Worm (Caenorhabditis elegans): ENCODE measurements around the gene F58H1.6.
A peak's percentile ranks its signal among the peaks of the same experiment; 100 is the strongest.

The F58H1.6 gene

DNA sequence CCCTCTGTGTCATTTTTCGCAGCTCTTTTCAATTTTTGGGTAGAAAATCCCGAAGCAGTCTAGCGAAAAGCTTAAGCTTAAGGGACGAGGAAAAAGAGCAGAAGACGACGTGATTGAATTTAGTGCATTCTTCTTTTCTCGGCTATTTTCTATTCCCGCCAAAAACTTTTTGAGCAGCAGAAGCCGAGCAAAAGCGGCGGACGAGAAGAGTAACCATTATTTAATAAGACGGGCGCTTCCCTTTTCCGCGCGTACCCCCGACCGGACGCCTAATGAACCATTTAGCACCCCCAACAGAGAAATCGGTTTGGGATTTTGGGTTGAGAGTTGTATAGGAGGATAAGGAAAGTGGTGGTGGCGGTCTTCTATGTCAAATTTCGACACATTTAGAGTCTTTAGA lies 11.2 kb downstream of the F58H1.6 start:
- TF ChIP-seq hnd-1 (tag; optimal IDR thresholded peaks at IDR 0.05) (no peak), tbx-37 (GFP tag; conservative IDR thresholded peaks at IDR 0.05) (no peak), ceh-36 (tag; optimal IDR thresholded peaks at IDR 0.05) (no peak), ama-1 (optimal IDR thresholded peaks at IDR 0.05) (no peak), hmg-4 (GFP tag; optimal IDR thresholded peaks at IDR 0.05) (no peak), tbx-11 (GFP tag; IDR thresholded peaks at IDR 0.05) (no peak), hmbx-1 (tag; optimal IDR thresholded peaks at IDR 0.05) (no peak), scrt-1 (GFP tag; IDR thresholded peaks at IDR 0.05) (no peak)

DNA sequence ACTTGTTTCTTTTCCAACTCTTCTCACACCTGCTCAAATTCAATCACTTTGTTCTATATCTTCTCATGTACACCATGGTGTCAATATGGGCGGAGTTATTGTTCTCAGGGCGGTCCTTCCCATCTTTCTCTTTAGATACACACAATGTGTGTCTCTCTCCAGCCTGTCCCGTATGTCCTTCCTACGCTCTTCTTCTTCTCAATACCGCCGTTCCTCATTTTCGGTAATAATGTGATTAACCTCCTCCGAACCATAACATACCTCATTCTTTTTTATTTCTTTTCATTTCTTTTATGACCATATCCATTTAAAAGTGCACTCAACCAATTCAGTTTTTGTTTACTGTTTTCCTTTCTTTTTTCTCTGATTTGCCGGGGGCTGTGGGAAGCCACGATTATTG lies 13.2 kb downstream of the F58H1.6 start:
- TF ChIP-seq hmg-4 (GFP tag; optimal IDR thresholded peaks at IDR 0.05), result no peak
- TF ChIP-seq ama-1 (optimal IDR thresholded peaks at IDR 0.05), result no peak
- TF ChIP-seq tbx-11 (GFP tag; IDR thresholded peaks at IDR 0.05), result no peak
- TF ChIP-seq tbx-37 (GFP tag; conservative IDR thresholded peaks at IDR 0.05), result no peak
- no peak for TF ChIP-seq hmbx-1 (tag; optimal IDR thresholded peaks at IDR 0.05)
- no peak for TF ChIP-seq pes-1 (GFP tag; IDR thresholded peaks at IDR 0.05)
- no peak for TF ChIP-seq ceh-13 (GFP tag; optimal IDR thresholded peaks at IDR 0.05)
- TF ChIP-seq B0310.2 (tag; optimal IDR thresholded peaks at IDR 0.05), result no peak
- no peak for TF ChIP-seq aly-1 (tag; optimal IDR thresholded peaks at IDR 0.05)
- no peak for TF ChIP-seq hnd-1 (tag; optimal IDR thresholded peaks at IDR 0.05)
- TF ChIP-seq flt-1 (GFP tag; IDR thresholded peaks at IDR 0.05), result no peak
- no peak for TF ChIP-seq sea-1 (GFP tag; conservative IDR thresholded peaks at IDR 0.05)
- no peak for TF ChIP-seq ets-7 (tag; optimal IDR thresholded peaks at IDR 0.05)
- TF ChIP-seq tra-4 (tag; optimal IDR thresholded peaks at IDR 0.05), result no peak
- TF ChIP-seq ceh-36 (tag; optimal IDR thresholded peaks at IDR 0.05), result no peak
- no peak for TF ChIP-seq scrt-1 (GFP tag; IDR thresholded peaks at IDR 0.05)
- no peak for TF ChIP-seq F13C5.2 (tag; optimal IDR thresholded peaks at IDR 0.05)

- TF ChIP-seq ama-1 (optimal IDR thresholded peaks at IDR 0.05) (peak; percentile 44), tbx-11 (GFP tag; IDR thresholded peaks at IDR 0.05) (no peak)
Observed at ce11 chrV:11958343-11959291, 16.2 kb downstream of the F58H1.6 start, which contains the start of gene F58H1.5. TSS of gene F58H1.5 (plus strand) at chrV:11958393.

- no peak for TF ChIP-seq ets-7 (tag; optimal IDR thresholded peaks at IDR 0.05)
Observed at ce11 chrV:11960084-11960830, 17.8 kb downstream of the F58H1.6 start.

DNA sequence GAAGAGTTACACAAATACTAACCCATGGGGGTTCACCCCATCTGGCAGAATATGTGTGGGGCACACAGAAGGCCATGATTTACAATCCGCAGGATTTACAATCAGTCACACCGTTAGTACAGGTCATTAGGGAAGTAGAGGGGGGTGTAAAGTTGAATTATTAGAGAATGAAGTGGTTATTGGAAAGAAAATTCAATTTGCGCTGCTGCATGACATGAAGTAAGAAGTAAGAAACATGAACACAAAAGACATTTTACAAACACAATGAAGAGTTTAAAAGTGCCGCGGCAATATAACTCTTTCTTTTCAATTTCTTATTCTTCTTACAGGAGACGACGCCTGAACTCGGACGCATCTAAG lies 18.4 kb downstream of the F58H1.6 start:
- TF ChIP-seq hmbx-1 (tag; optimal IDR thresholded peaks at IDR 0.05) (no peak), B0310.2 (tag; optimal IDR thresholded peaks at IDR 0.05) (peak; percentile 18), pes-1 (GFP tag; IDR thresholded peaks at IDR 0.05) (0 out of 2 replicates have a peak, but pooled peaks have one; percentile 31), tra-4 (tag; optimal IDR thresholded peaks at IDR 0.05) (no peak)

DNA sequence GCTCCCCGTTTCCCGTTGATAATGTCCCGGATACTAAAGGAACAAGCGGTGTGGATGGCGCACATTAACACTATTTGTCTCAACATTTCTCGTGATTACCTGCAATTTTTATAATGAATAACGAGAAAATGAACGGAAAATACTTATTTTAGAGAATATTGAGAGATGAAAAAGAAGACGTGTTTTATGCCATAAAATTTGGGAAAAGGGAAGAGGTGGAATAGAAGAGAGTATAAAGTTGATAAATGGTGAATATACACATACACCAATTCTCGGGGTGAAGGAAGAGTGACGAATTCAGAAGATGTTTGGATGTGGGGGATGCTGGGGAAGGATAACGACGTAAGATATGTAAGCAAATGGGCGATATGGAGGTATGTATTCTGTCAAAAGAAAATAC lies 22.3 kb downstream of the F58H1.6 start, which contains the start of gene F58H1.7:
F58H1.7 (minus strand) TSS at position 101 of the 400 bp plus-strand sequence.
- TF ChIP-seq hmg-4 (GFP tag; optimal IDR thresholded peaks at IDR 0.05), result no peak
- TF ChIP-seq F13C5.2 (tag; optimal IDR thresholded peaks at IDR 0.05), result no peak
- TF ChIP-seq aly-1 (tag; optimal IDR thresholded peaks at IDR 0.05), result no peak
- TF ChIP-seq hmbx-1 (tag; optimal IDR thresholded peaks at IDR 0.05), result no peak
- no peak for TF ChIP-seq sea-1 (GFP tag; conservative IDR thresholded peaks at IDR 0.05)
- TF ChIP-seq tra-4 (tag; optimal IDR thresholded peaks at IDR 0.05), result no peak
- TF ChIP-seq pes-1 (GFP tag; IDR thresholded peaks at IDR 0.05), result no peak
- TF ChIP-seq ets-7 (tag; optimal IDR thresholded peaks at IDR 0.05), result no peak
- no peak for TF ChIP-seq ama-1 (optimal IDR thresholded peaks at IDR 0.05)
- no peak for TF ChIP-seq tbx-37 (GFP tag; conservative IDR thresholded peaks at IDR 0.05)
- no peak for TF ChIP-seq hnd-1 (tag; optimal IDR thresholded peaks at IDR 0.05)
- TF ChIP-seq ceh-36 (tag; optimal IDR thresholded peaks at IDR 0.05), result no peak
- no peak for TF ChIP-seq scrt-1 (GFP tag; IDR thresholded peaks at IDR 0.05)
- no peak for TF ChIP-seq flt-1 (GFP tag; IDR thresholded peaks at IDR 0.05)
- no peak for TF ChIP-seq B0310.2 (tag; optimal IDR thresholded peaks at IDR 0.05)

DNA sequence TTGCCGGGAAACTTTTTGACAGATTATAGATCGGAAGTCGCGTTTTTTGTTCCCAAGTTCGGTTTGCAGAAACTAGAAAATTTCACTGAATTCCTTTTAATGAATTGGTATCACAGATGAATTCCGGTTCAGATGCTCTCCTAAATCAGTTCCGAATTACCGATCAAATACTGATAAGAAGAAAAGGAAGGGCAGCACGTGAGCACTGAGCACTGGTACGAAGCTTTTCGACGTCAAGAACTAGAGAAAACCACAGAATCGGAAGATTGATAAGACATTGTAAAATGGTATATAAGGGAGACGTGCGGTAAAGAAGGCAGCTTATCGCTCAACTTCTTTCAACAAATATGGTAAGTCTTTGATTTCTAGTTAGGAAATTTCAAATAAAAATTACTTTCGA lies 32.8 kb downstream of the F58H1.6 start, which contains the start of gene cpr-1:
cpr-1 (plus strand) TSS at position 319 of the 400 bp plus-strand sequence.
- TF ChIP-seq tbx-11 (GFP tag; IDR thresholded peaks at IDR 0.05) (no peak), tbx-37 (GFP tag; conservative IDR thresholded peaks at IDR 0.05) (no peak), hmbx-1 (tag; optimal IDR thresholded peaks at IDR 0.05) (no peak), ceh-36 (tag; optimal IDR thresholded peaks at IDR 0.05) (no peak), aly-1 (tag; optimal IDR thresholded peaks at IDR 0.05) (no peak), B0310.2 (tag; optimal IDR thresholded peaks at IDR 0.05) (no peak), pes-1 (GFP tag; IDR thresholded peaks at IDR 0.05) (no peak), ets-7 (tag; optimal IDR thresholded peaks at IDR 0.05) (no peak), hnd-1 (tag; optimal IDR thresholded peaks at IDR 0.05) (no peak), scrt-1 (GFP tag; IDR thresholded peaks at IDR 0.05) (no peak), ama-1 (optimal IDR thresholded peaks at IDR 0.05) (no peak), tra-4 (tag; optimal IDR thresholded peaks at IDR 0.05) (no peak), ceh-13 (GFP tag; optimal IDR thresholded peaks at IDR 0.05) (no peak), F13C5.2 (tag; optimal IDR thresholded peaks at IDR 0.05) (no peak), flt-1 (GFP tag; IDR thresholded peaks at IDR 0.05) (no peak), hmg-4 (GFP tag; optimal IDR thresholded peaks at IDR 0.05) (no peak)
